Fruit fly (Drosophila melanogaster): ENCODE measurements around the gene ome.

- TF ChIP-seq fd96Ca (GFP tag; IDR thresholded peaks at IDR 0.05) (no peak), Ets98B (GFP tag; IDR thresholded peaks at IDR 0.05) (no peak), EcR (GFP tag; optimal IDR thresholded peaks at IDR 0.05) (no peak), rn (GFP tag; IDR thresholded peaks at IDR 0.05) (no peak), CG8301 (tag; optimal IDR thresholded peaks at IDR 0.05) (no peak), Pif1A (GFP tag; optimal IDR thresholded peaks at IDR 0.05) (no peak), CG9948 (tag; optimal IDR thresholded peaks at IDR 0.05) (no peak), CG34367 (tag; optimal IDR thresholded peaks at IDR 0.05) (no peak), gl (tag; optimal IDR thresholded peaks at IDR 0.05) (no peak), CG17806 (tag; optimal IDR thresholded peaks at IDR 0.05) (no peak), D1 (tag; optimal IDR thresholded peaks at IDR 0.05) (no peak), CG32121 (GFP tag; IDR thresholded peaks at IDR 0.05) (no peak), Pif1B (GFP tag; optimal IDR thresholded peaks at IDR 0.05) (no peak)
Measured at dm6 chr3L:14642820-14643219, 29.8 kb upstream of the ome start.
